Worm (Caenorhabditis elegans) whole organism, L3 larva: ENCODE data around the gene ZC477.7.

Experiments
- ama-1 ChIP-seq: fragments of 150-350 bp; optimal IDR thresholded peaks from 2 replicates; lab custom pipeline; 2018
- skn-1 ChIP-seq: fragments of 150-350 bp; optimal IDR thresholded peaks from 2 replicates; lab custom pipeline; 2014; ENCODE audit warnings: missing biosample characterization, missing genetic modification characterization
- zag-1 ChIP-seq: fragments of 150-350 bp; optimal IDR thresholded peaks from 2 replicates; lab custom pipeline; 2014; ENCODE audit warnings: missing biosample characterization, missing genetic modification characterization

DNA sequence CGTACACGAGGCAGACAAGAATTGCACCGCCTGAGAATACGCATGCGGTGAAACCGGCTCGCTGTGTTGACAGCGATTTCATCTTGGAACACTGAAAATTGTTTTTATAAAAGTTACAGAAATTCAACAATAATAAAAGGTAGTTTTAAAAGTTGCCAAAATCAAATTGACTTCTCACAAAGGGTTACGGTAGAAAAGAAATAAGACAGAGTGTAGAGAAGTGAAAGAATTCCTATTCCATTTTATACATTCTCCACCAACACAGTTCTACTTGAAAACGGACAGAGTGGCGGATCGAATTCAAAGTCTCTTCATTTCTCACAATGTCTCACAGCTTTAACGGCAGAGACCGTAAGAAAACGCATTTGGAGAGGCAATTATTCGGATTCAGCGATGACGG, 41.2 kb upstream of the ZC477.7 start, which contains the start of gene col-113:
- no peak for TF ChIP-seq ama-1 (lab: Kevin White, UChicago)
- no peak for TF ChIP-seq zag-1 (tag; lab: Kevin White, UChicago)
- TF ChIP-seq skn-1 (tag; lab: Kevin White, UChicago): no peak
